Worm (Caenorhabditis elegans) whole organism, young adult: ENCODE measurements around the gene srlf-4.
A peak's percentile ranks its signal among the peaks of the same experiment; 100 is the strongest.

Experiments
- B0261.1 ChIP-seq: sonication (generic microtip); optimal IDR thresholded peaks from 2 replicates; lab custom pipeline; 2016; ENCODE audit warnings: mild to moderate bottlenecking, missing genetic modification characterization, moderate library complexity, missing compliant biosample characterization
- B0336.3 ChIP-seq: fragments of 200-800 bp; sonication (Bioruptor generic); IDR thresholded peaks from 2 replicates; pipeline ENCODE4 v1.3.6; 2022; ENCODE audit warnings: missing genetic modification characterization, missing compliant biosample characterization
- C06A6.2 ChIP-seq: fragments of 200-800 bp; sonication (Bioruptor generic); conservative IDR thresholded peaks from 2 replicates; pipeline ENCODE4 v1.3.6; 2022; ENCODE audit warnings: missing genetic modification characterization, missing compliant biosample characterization
- C17E4.6 ChIP-seq: fragments of 200-800 bp; sonication (Bioruptor generic); IDR thresholded peaks from 2 replicates; pipeline ENCODE4 v1.3.6; 2022; ENCODE audit warnings: missing genetic modification reagents, missing genetic modification characterization, missing compliant biosample characterization
- D2030.7 ChIP-seq: fragments of 200-800 bp; sonication (Bioruptor generic); IDR thresholded peaks from 2 replicates; pipeline ENCODE4 v1.3.6; 2022; ENCODE audit warnings: missing genetic modification reagents, missing genetic modification characterization, missing compliant biosample characterization
- F22D6.2 ChIP-seq: sonication (generic microtip); optimal IDR thresholded peaks from 2 replicates; lab custom pipeline; 2016; ENCODE audit warnings: mild to moderate bottlenecking, missing genetic modification characterization, missing compliant biosample characterization
- T26A5.8 ChIP-seq: sonication (generic microtip); optimal IDR thresholded peaks from 2 replicates; lab custom pipeline; 2016; ENCODE audit warnings: missing genetic modification characterization, missing compliant biosample characterization
- Y53F4B.3 ChIP-seq: fragments of 200-800 bp; sonication (Bioruptor generic); IDR thresholded peaks from 2 replicates; pipeline ENCODE4 v1.3.6; 2022; ENCODE audit warnings: missing genetic modification reagents, missing genetic modification characterization, missing compliant biosample characterization
- Y53G8AR.9 ChIP-seq: fragments of 200-800 bp; sonication (Bioruptor generic); conservative IDR thresholded peaks from 2 replicates; pipeline ENCODE4 v1.3.6; 2022; ENCODE audit warnings: missing genetic modification reagents, missing genetic modification characterization, missing compliant biosample characterization
- Y95B8A.8 ChIP-seq: fragments of 200-800 bp; sonication (Bioruptor generic); IDR thresholded peaks from 2 replicates; pipeline ENCODE4 v1.3.6; 2022; ENCODE audit warnings: missing genetic modification reagents, missing genetic modification characterization, missing compliant biosample characterization
- ZK185.1 ChIP-seq: sonication (generic microtip); optimal IDR thresholded peaks from 2 replicates; lab custom pipeline; 2016; ENCODE audit warnings: mild to moderate bottlenecking, missing genetic modification characterization, missing compliant biosample characterization; ENCODE audit not compliant: poor library complexity, severe bottlenecking
- akir-1 ChIP-seq: fragments of 200-800 bp; sonication (Bioruptor generic); optimal IDR thresholded peaks from 2 replicates; lab custom pipeline; 2018; ENCODE audit warnings: mild to moderate bottlenecking, missing genetic modification characterization, moderate library complexity, missing compliant biosample characterization
- aptf-2 ChIP-seq: fragments of 200-800 bp; sonication (Bioruptor generic); conservative IDR thresholded peaks from 2 replicates; pipeline ENCODE4 v1.3.6; 2022; ENCODE audit warnings: missing genetic modification reagents, missing genetic modification characterization, missing compliant biosample characterization
- aptf-3 ChIP-seq: fragments of 200-800 bp; sonication (Bioruptor generic); IDR thresholded peaks from 2 replicates; pipeline ENCODE4 v1.3.6; 2022; ENCODE audit warnings: missing genetic modification characterization, missing compliant biosample characterization
- atf-7 ChIP-seq: sonication (generic microtip); optimal IDR thresholded peaks from 2 replicates; lab custom pipeline; 2017; ENCODE audit warnings: mild to moderate bottlenecking, missing genetic modification characterization, missing compliant biosample characterization
- attf-3 ChIP-seq: fragments of 200-800 bp; sonication (Bioruptor generic); conservative IDR thresholded peaks from 2 replicates; pipeline ENCODE4 v1.3.6; 2022; ENCODE audit warnings: missing genetic modification reagents, missing genetic modification characterization, missing compliant biosample characterization
- ccch-3 ChIP-seq: fragments of 200-800 bp; sonication (Bioruptor generic); optimal IDR thresholded peaks from 2 replicates; lab custom pipeline; 2018; ENCODE audit warnings: mild to moderate bottlenecking, missing genetic modification characterization, missing compliant biosample characterization
- cebp-1 ChIP-seq, 2 experiments: fragments of 200-800 bp in 1 of 2; sonication (Bioruptor generic) in 1 of 2; sonication (generic microtip) in 1 of 2; IDR thresholded peaks in 1 of 2; optimal IDR thresholded peaks in 1 of 2; 2 replicates each; pipeline versions ENCODE4 v1.3.6 to Lab custom; 2017 to 2022; ENCODE audit warnings: missing compliant biosample characterization in 2 of 2, missing genetic modification characterization in 2 of 2, mild to moderate bottlenecking in 1 of 2, missing genetic modification reagents in 1 of 2, moderate library complexity in 1 of 2
- ceh-100 ChIP-seq: fragments of 200-800 bp; sonication (Bioruptor generic); IDR thresholded peaks from 2 replicates; pipeline ENCODE4 v1.3.6; 2022; ENCODE audit warnings: missing genetic modification reagents, missing genetic modification characterization, missing compliant biosample characterization
- ceh-40 ChIP-seq: fragments of 200-800 bp; sonication (Bioruptor generic); IDR thresholded peaks from 2 replicates; pipeline ENCODE4 v1.3.6; 2022; ENCODE audit warnings: missing genetic modification characterization, missing compliant biosample characterization
- ceh-91 ChIP-seq: fragments of 200-800 bp; sonication (Bioruptor generic); IDR thresholded peaks from 2 replicates; pipeline ENCODE4 v1.3.6; 2022; ENCODE audit warnings: missing genetic modification reagents, missing genetic modification characterization, missing compliant biosample characterization
- dpff-1 ChIP-seq: sonication (generic microtip); optimal IDR thresholded peaks from 2 replicates; lab custom pipeline; 2017; ENCODE audit warnings: mild to moderate bottlenecking, missing genetic modification characterization, missing compliant biosample characterization
- fkh-3 ChIP-seq: sonication (generic microtip); optimal IDR thresholded peaks from 2 replicates; lab custom pipeline; 2016; ENCODE audit warnings: mild to moderate bottlenecking, missing genetic modification characterization, missing compliant biosample characterization
- him-1 ChIP-seq: sonication (generic microtip); optimal IDR thresholded peaks from 2 replicates; lab custom pipeline; 2016; ENCODE audit warnings: missing genotype, missing genetic modification reagents, missing genetic modification characterization, missing compliant biosample characterization
- hmg-20 ChIP-seq: fragments of 200-800 bp; sonication (Bioruptor generic); IDR thresholded peaks from 2 replicates; pipeline ENCODE4 v1.3.6; 2022; ENCODE audit warnings: missing genetic modification reagents, missing genetic modification characterization, missing compliant biosample characterization
- let-526 ChIP-seq: fragments of 200-800 bp; sonication (Bioruptor generic); IDR thresholded peaks from 2 replicates; pipeline ENCODE4 v1.3.6; 2022; ENCODE audit warnings: missing genetic modification reagents, missing genetic modification characterization, missing compliant biosample characterization
- lin-26 ChIP-seq: fragments of 200-800 bp; sonication (Bioruptor generic); IDR thresholded peaks from 2 replicates; pipeline ENCODE4 v1.3.6; 2022; ENCODE audit warnings: missing genetic modification reagents, missing genetic modification characterization, missing compliant biosample characterization
- lir-1 ChIP-seq: fragments of 200-800 bp; sonication (Bioruptor generic); conservative IDR thresholded peaks from 2 replicates; pipeline ENCODE4 v1.3.6; 2022; ENCODE audit warnings: missing genetic modification reagents, missing genetic modification characterization, missing compliant biosample characterization
- lsl-1 ChIP-seq: fragments of 200-800 bp; sonication (Bioruptor generic); optimal IDR thresholded peaks from 2 replicates; lab custom pipeline; 2018; ENCODE audit warnings: mild to moderate bottlenecking, missing genetic modification characterization, moderate library complexity, missing compliant biosample characterization
- mel-28 ChIP-seq: sonication (generic microtip); optimal IDR thresholded peaks from 2 replicates; lab custom pipeline; 2016; ENCODE audit warnings: borderline replicate concordance, mild to moderate bottlenecking, missing genetic modification characterization, missing compliant biosample characterization
- nfya-1 ChIP-seq: sonication (generic microtip); optimal IDR thresholded peaks from 2 replicates; lab custom pipeline; 2017; ENCODE audit warnings: antibody characterized with exemption, missing compliant biosample characterization, missing genetic modification characterization, borderline replicate concordance; ENCODE audit not compliant: insufficient read depth
- nhr-179 ChIP-seq: sonication (generic microtip); optimal IDR thresholded peaks from 2 replicates; lab custom pipeline; 2016; ENCODE audit warnings: mild to moderate bottlenecking, missing genetic modification characterization, missing compliant biosample characterization
- nhr-27 ChIP-seq: fragments of 200-800 bp; sonication (Bioruptor generic); optimal IDR thresholded peaks from 2 replicates; lab custom pipeline; 2018; ENCODE audit warnings: mild to moderate bottlenecking, missing genetic modification characterization, moderate library complexity, missing compliant biosample characterization
- nhr-80 ChIP-seq: sonication (generic microtip); optimal IDR thresholded peaks from 2 replicates; lab custom pipeline; 2016; ENCODE audit warnings: missing genetic modification characterization, missing compliant biosample characterization
- pbrm-1 ChIP-seq: fragments of 200-800 bp; sonication (Bioruptor generic); IDR thresholded peaks from 2 replicates; pipeline ENCODE4 v1.3.6; 2022; ENCODE audit warnings: missing genetic modification reagents, missing genetic modification characterization, missing compliant biosample characterization
- repo-1 ChIP-seq: sonication (generic microtip); optimal IDR thresholded peaks from 2 replicates; lab custom pipeline; 2017; ENCODE audit warnings: mild to moderate bottlenecking, missing genetic modification characterization, missing compliant biosample characterization
- rpc-1 ChIP-seq, 2 experiments: fragments of 150-350 bp in 1 of 2; sonication (generic microtip) in 1 of 2; optimal IDR thresholded peaks; 2 replicates each; lab custom pipeline; 2014 to 2018; ENCODE audit warnings: missing biosample characterization in 1 of 2, missing genetic modification characterization in 1 of 2, missing genetic modification reagents in 1 of 2, missing genotype in 1 of 2
- unc-62 ChIP-seq: fragments of 150-350 bp; optimal IDR thresholded peaks from 2 replicates; lab custom pipeline; 2014; ENCODE audit warnings: missing biosample characterization, missing genetic modification reagents, missing genetic modification characterization
- ztf-3 ChIP-seq: fragments of 200-800 bp; sonication (Bioruptor generic); optimal IDR thresholded peaks from 2 replicates; lab custom pipeline; 2018; ENCODE audit warnings: mild to moderate bottlenecking, missing genetic modification characterization, missing compliant biosample characterization

Gene srlf-4

ce11 chrIV:12894996-12895395 is 29.2 kb downstream of the srlf-4 start, which contains the start of gene K08D8.11:
TSS of gene K08D8.11 (plus strand) at chrIV:12895296.
- no peak for TF ChIP-seq ztf-3 (GFP tag; lab: Kevin White, UChicago)
- TF ChIP-seq ceh-40 (GFP tag; lab: Robert Waterston, UW) = no peak
- no peak for TF ChIP-seq ceh-91
- TF ChIP-seq nhr-80 (tag; lab: Kevin White, UChicago) = no peak
- TF ChIP-seq T26A5.8 (tag; lab: Kevin White, UChicago) = no peak
- TF ChIP-seq pbrm-1 (GFP tag; lab: Robert Waterston, UW) = no peak
- TF ChIP-seq fkh-3 = no peak

ce11 chrIV:12893166-12893565 is 31.1 kb downstream of the srlf-4 start, which contains the start of gene K08D8.12:
TSS of gene K08D8.12 (plus strand) at chrIV:12893466.
- TF ChIP-seq ztf-3 (GFP tag; lab: Kevin White, UChicago) = no peak
- no peak for TF ChIP-seq nhr-179 (tag; lab: Kevin White, UChicago)
- no peak for TF ChIP-seq hmg-20 (GFP tag; lab: Robert Waterston, UW)
- TF ChIP-seq Y53G8AR.9 (GFP tag; lab: Robert Waterston, UW) = no peak
- TF ChIP-seq C17E4.6 = no peak
- TF ChIP-seq F22D6.2 (tag; lab: Kevin White, UChicago) = no peak
- no peak for TF ChIP-seq D2030.7
- no peak for TF ChIP-seq ZK185.1 (tag; lab: Kevin White, UChicago)
- TF ChIP-seq nfya-1 (tag; lab: Kevin White, UChicago) = no peak
- no peak for TF ChIP-seq him-1 (tag; lab: Kevin White, UChicago)
- no peak for TF ChIP-seq let-526 (GFP tag; lab: Robert Waterston, UW)
- TF ChIP-seq mel-28 (tag; lab: Kevin White, UChicago) = no peak
- TF ChIP-seq B0336.3 (GFP tag; lab: Robert Waterston, UW) = no peak
- no peak for TF ChIP-seq dpff-1 (tag; lab: Kevin White, UChicago)
- TF ChIP-seq lin-26 (GFP tag; lab: Robert Waterston, UW) = no peak
- no peak for TF ChIP-seq rpc-1 (optimal IDR thresholded peaks at IDR 0.05; lab: Kevin White, UChicago)
- TF ChIP-seq rpc-1 (tag; optimal IDR thresholded peaks at IDR 0.05; lab: Kevin White, UChicago) = no peak

- TF ChIP-seq aptf-3 (GFP tag; lab: Robert Waterston, UW) = no peak
- no peak for TF ChIP-seq lsl-1 (GFP tag; lab: Kevin White, UChicago)
- TF ChIP-seq aptf-2 (GFP tag; lab: Robert Waterston, UW) = no peak
- TF ChIP-seq Y53F4B.3 (GFP tag; lab: Robert Waterston, UW) = no peak
- no peak for TF ChIP-seq nhr-27 (tag; lab: Kevin White, UChicago)
- TF ChIP-seq ccch-3 = no peak
- no peak for TF ChIP-seq lir-1
Observed at ce11 chrIV:12892194-12892593, 32.0 kb downstream of the srlf-4 start, which contains the start of gene K08D8.1. TSS of gene K08D8.1 (plus strand) at chrIV:12892494.

- TF ChIP-seq akir-1 (no peak), cebp-1 (GFP tag; IDR thresholded peaks at IDR 0.05; lab: Robert Waterston, UW) (no peak), cebp-1 (tag; optimal IDR thresholded peaks at IDR 0.05; lab: Kevin White, UChicago) (peak; percentile 22)
- TF ChIP-seq, all 124 proteins: peak for 1
Observed at ce11 chrIV:12891080-12891479, 33.2 kb downstream of the srlf-4 start.

- TF ChIP-seq unc-62 (GFP tag; lab: Kevin White, UChicago) (no peak), ceh-100 (GFP tag; lab: Robert Waterston, UW) (no peak), atf-7 (peak; percentile 36), Y95B8A.8 (GFP tag; lab: Robert Waterston, UW) (no peak), B0261.1 (tag; lab: Kevin White, UChicago) (no peak), repo-1 (tag; lab: Kevin White, UChicago) (no peak), nhr-80 (tag; lab: Kevin White, UChicago) (peak; percentile 87), pbrm-1 (GFP tag; lab: Robert Waterston, UW) (no peak), akir-1 (no peak), C06A6.2 (GFP tag; lab: Robert Waterston, UW) (no peak), attf-3 (GFP tag; lab: Robert Waterston, UW) (no peak)
Observed at ce11 chrIV:12890445-12890844, 33.8 kb downstream of the srlf-4 start, which contains the start of gene K08D8.6. TSS of gene K08D8.6 (minus strand) at chrIV:12890508.
